Worm (Caenorhabditis elegans) whole organism, young adult: ENCODE data around the gene map-1.
"Not testable (repeated sequence)": the region's sequence is repeated elsewhere in the genome, so short reads cannot be mapped to it uniquely, and the experiment has no call there.

ENCODE experiments used
- efl-1 ChIP-seq: fragments of 150-350 bp; optimal IDR thresholded peaks from 2 replicates; lab custom pipeline; 2014; ENCODE audit warnings: missing biosample characterization, missing genetic modification reagents, missing genetic modification characterization
- zfh-2 ChIP-seq: fragments of 200-800 bp; sonication (Bioruptor generic); conservative IDR thresholded peaks from 2 replicates; pipeline ENCODE4 v1.3.6; 2022; ENCODE audit warnings: missing genetic modification reagents, missing genetic modification characterization, missing compliant biosample characterization

- not testable (repeated sequence) for TF ChIP-seq efl-1 (GFP tag; lab: Kevin White, UChicago); zfh-2 (GFP tag; lab: Robert Waterston, UW)
Observed at ce11 chrIV:3671215-3671614, 15.4 kb downstream of the map-1 start.
